Fruit fly (Drosophila melanogaster): ENCODE data around the gene LysP.
A peak's percentile ranks its signal among the peaks of the same experiment; 100 is the strongest.

The LysP gene

DNA sequence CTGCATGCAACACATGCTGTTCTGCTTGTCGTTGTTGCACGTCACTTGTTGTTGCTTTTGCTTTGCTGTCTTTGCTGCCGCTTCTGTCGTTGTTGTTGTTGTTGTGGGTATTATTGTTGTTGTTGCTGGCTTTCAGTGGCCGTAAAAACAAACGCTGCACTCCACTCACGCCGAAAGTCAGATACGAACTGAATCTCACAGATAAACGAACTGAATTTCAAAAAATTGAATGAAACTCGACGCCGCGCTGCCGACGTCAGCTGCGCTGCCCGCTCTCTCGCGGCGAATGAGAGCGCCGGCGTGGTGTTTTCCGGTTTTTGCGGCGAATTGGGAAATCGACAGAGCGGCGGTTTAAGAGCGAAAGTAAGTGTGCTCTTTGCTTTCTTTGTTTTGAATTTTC, 41.4 kb downstream of the LysP start, which contains the start of gene bab2:
TSS of gene bab2 (minus strand) at position 192 of the 400 bp plus-strand sequence.
- TF ChIP-seq CG13204 (GFP tag; optimal IDR thresholded peaks at IDR 0.05) (peak; percentile 32), CG15710 (tag; optimal IDR thresholded peaks at IDR 0.05) (no peak), CG4496 (GFP tag; IDR thresholded peaks at IDR 0.05) (peak; percentile 8; the same call in 1 of the 3 replicates), Pif1A (GFP tag; optimal IDR thresholded peaks at IDR 0.05) (no peak), D1 (tag; optimal IDR thresholded peaks at IDR 0.05) (no peak), CG12605 (GFP tag; IDR thresholded peaks at IDR 0.05) (peak; percentile 44), Snoo (tag; optimal IDR thresholded peaks at IDR 0.05) (peak; percentile 12), EcR (GFP tag; optimal IDR thresholded peaks at IDR 0.05) (peak; percentile 35), CG10348 (GFP tag; IDR thresholded peaks at IDR 0.05) (no peak), fd96Ca (GFP tag; IDR thresholded peaks at IDR 0.05) (no peak)

dm6 chr3L:1176515-1176914, 42.0 kb downstream of the LysP start:
- TF ChIP-seq CG17806 (tag; optimal IDR thresholded peaks at IDR 0.05) (no peak), CG12605 (GFP tag; IDR thresholded peaks at IDR 0.05) (no peak), gl (tag; optimal IDR thresholded peaks at IDR 0.05) (no peak), CG32121 (GFP tag; IDR thresholded peaks at IDR 0.05) (no peak), fd96Ca (GFP tag; IDR thresholded peaks at IDR 0.05) (no peak)

- TF ChIP-seq CG17806 (tag; optimal IDR thresholded peaks at IDR 0.05), result no peak
Measured at dm6 chr3L:1172858-1173257, 45.6 kb downstream of the LysP start.

DNA sequence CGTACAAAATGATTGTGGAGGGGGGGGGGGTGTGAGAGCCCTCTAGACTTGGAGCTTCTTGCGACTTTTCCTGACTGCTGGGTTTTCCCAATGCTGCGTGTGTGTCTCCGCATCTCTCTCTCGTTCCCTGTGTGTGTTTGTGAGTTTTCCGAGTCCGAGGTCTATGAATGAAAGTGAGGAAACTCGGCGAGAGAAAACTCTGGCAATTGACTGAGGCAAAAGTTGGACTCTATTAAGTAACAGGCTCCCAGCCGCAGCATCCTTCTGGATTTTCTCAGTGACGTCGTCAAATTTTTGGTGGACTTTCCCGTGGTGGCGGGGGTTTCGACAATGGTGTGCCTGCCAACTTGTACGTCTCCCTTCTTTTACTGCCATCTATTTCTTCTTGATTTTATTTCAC, 47.9 kb downstream of the LysP start:
- TF ChIP-seq CG12605 (GFP tag; IDR thresholded peaks at IDR 0.05), result no peak
- TF ChIP-seq rn (GFP tag; IDR thresholded peaks at IDR 0.05), result no peak
- no peak for TF ChIP-seq Pif1A (GFP tag; optimal IDR thresholded peaks at IDR 0.05)
- TF ChIP-seq CG17806 (tag; optimal IDR thresholded peaks at IDR 0.05), result no peak
- TF ChIP-seq CG10348 (GFP tag; IDR thresholded peaks at IDR 0.05), result no peak
- TF ChIP-seq CG15710 (tag; optimal IDR thresholded peaks at IDR 0.05), result no peak
- no peak for TF ChIP-seq Snoo (tag; optimal IDR thresholded peaks at IDR 0.05)
- no peak for TF ChIP-seq CG14655 (GFP tag; optimal IDR thresholded peaks at IDR 0.05)
- TF ChIP-seq fd96Ca (GFP tag; IDR thresholded peaks at IDR 0.05), result no peak
- TF ChIP-seq CG9948 (tag; optimal IDR thresholded peaks at IDR 0.05), result no peak
- no peak for TF ChIP-seq Pif1B (GFP tag; optimal IDR thresholded peaks at IDR 0.05)
- TF ChIP-seq Ets98B (GFP tag; IDR thresholded peaks at IDR 0.05), result no peak
- no peak for TF ChIP-seq gl (tag; optimal IDR thresholded peaks at IDR 0.05)
- TF ChIP-seq CG8159 (tag; optimal IDR thresholded peaks at IDR 0.05), result no peak
- no peak for TF ChIP-seq CG8301 (tag; optimal IDR thresholded peaks at IDR 0.05)
- TF ChIP-seq CG13204 (GFP tag; optimal IDR thresholded peaks at IDR 0.05), result no peak

DNA sequence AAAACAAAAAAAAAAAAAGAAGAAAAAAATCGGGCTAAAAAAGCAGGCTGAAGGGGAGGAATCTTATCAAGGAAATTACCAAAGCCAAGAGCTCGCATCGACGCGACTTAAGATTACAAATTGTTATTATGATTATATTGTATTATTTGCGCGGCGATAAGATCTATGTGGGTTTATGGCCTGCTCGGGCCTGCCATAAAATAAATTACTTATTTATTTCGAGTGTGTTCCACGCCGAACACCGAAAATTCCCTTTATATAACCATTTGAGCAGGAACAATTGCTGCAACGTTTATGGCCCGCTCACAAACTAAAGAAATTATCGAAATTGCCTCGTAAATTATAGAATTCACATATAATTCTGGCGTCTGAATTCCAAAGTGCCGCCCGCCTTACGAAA, 48.9 kb downstream of the LysP start:
- TF ChIP-seq CG13204 (GFP tag; optimal IDR thresholded peaks at IDR 0.05), result no peak
- TF ChIP-seq CG15710 (tag; optimal IDR thresholded peaks at IDR 0.05), result no peak
- TF ChIP-seq rn (GFP tag; IDR thresholded peaks at IDR 0.05), result no peak
- no peak for TF ChIP-seq Snoo (tag; optimal IDR thresholded peaks at IDR 0.05)
- no peak for TF ChIP-seq Pif1B (GFP tag; optimal IDR thresholded peaks at IDR 0.05)
- no peak for TF ChIP-seq fd96Ca (GFP tag; IDR thresholded peaks at IDR 0.05)
- no peak for TF ChIP-seq CG10348 (GFP tag; IDR thresholded peaks at IDR 0.05)
- no peak for TF ChIP-seq CG8159 (tag; optimal IDR thresholded peaks at IDR 0.05)
- no peak for TF ChIP-seq CG32121 (GFP tag; IDR thresholded peaks at IDR 0.05)
- TF ChIP-seq CG17806 (tag; optimal IDR thresholded peaks at IDR 0.05), result no peak
- no peak for TF ChIP-seq gl (tag; optimal IDR thresholded peaks at IDR 0.05)
- TF ChIP-seq Ets98B (GFP tag; IDR thresholded peaks at IDR 0.05), result no peak
- no peak for TF ChIP-seq EcR (GFP tag; optimal IDR thresholded peaks at IDR 0.05)
- no peak for TF ChIP-seq CG12605 (GFP tag; IDR thresholded peaks at IDR 0.05)

DNA sequence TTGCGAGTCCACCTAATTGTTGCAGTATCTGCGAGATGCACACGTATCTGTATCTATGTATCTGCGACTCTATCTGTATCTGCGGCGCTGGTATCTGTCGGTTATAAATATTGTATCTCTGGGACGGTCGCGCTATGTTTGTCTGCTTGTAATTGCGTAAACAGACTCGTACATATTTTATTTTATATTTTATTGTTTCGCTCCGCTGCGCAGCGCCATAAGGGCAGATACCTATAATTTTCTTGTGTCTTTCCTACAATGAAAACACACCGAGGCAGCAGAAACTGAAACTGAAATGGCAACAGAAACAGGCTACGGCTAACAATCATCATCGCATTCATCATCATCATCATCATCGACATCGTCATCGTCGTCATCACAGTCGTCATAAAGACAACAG, 50.1 kb downstream of the LysP start:
- TF ChIP-seq Pif1B (GFP tag; optimal IDR thresholded peaks at IDR 0.05), result no peak
- no peak for TF ChIP-seq EcR (GFP tag; optimal IDR thresholded peaks at IDR 0.05)
- TF ChIP-seq CG8301 (tag; optimal IDR thresholded peaks at IDR 0.05), result no peak
- no peak for TF ChIP-seq CG8159 (tag; optimal IDR thresholded peaks at IDR 0.05)
- TF ChIP-seq D1 (tag; optimal IDR thresholded peaks at IDR 0.05), result no peak
- TF ChIP-seq CG32121 (GFP tag; IDR thresholded peaks at IDR 0.05), result no peak
- TF ChIP-seq Snoo (tag; optimal IDR thresholded peaks at IDR 0.05), result no peak
- no peak for TF ChIP-seq rn (GFP tag; IDR thresholded peaks at IDR 0.05)
- TF ChIP-seq Ets98B (GFP tag; IDR thresholded peaks at IDR 0.05), result no peak
- TF ChIP-seq CG15710 (tag; optimal IDR thresholded peaks at IDR 0.05), result no peak
- no peak for TF ChIP-seq fd96Ca (GFP tag; IDR thresholded peaks at IDR 0.05)
- no peak for TF ChIP-seq gl (tag; optimal IDR thresholded peaks at IDR 0.05)
- TF ChIP-seq CG17806 (tag; optimal IDR thresholded peaks at IDR 0.05), result no peak
- no peak for TF ChIP-seq CG14655 (GFP tag; optimal IDR thresholded peaks at IDR 0.05)
- TF ChIP-seq CG13204 (GFP tag; optimal IDR thresholded peaks at IDR 0.05), result no peak
- no peak for TF ChIP-seq Pif1A (GFP tag; optimal IDR thresholded peaks at IDR 0.05)
- no peak for TF ChIP-seq CG4496 (GFP tag; IDR thresholded peaks at IDR 0.05)
- TF ChIP-seq CG9948 (tag; optimal IDR thresholded peaks at IDR 0.05), result no peak
